Fruit fly (Drosophila melanogaster) whole organism, wandering third instar larva: ENCODE results near the gene CG8326.

Experiments
- Abd-B ChIP-seq: fragments of >200 bp; optimal IDR thresholded peaks from 2 replicates; lab custom pipeline; 2017; ENCODE audit warnings: missing biosample characterization, missing genetic modification characterization
- CG32264 ChIP-seq: fragments of 200-800 bp; sonication (Bioruptor generic); optimal IDR thresholded peaks from 2 replicates; lab custom pipeline; 2016; ENCODE audit warnings: missing biosample characterization, missing genetic modification characterization
- CG9705 ChIP-seq: fragments of 200-800 bp; sonication (Bioruptor generic); optimal IDR thresholded peaks from 2 replicates; lab custom pipeline; 2018; ENCODE audit warnings: missing biosample characterization, mild to moderate bottlenecking, missing genetic modification characterization
- Dfd ChIP-seq: fragments of >200 bp; optimal IDR thresholded peaks from 2 replicates; lab custom pipeline; 2017; ENCODE audit warnings: missing biosample characterization, missing genetic modification characterization
- fru ChIP-seq: fragments of 200-800 bp; sonication (Bioruptor generic); optimal IDR thresholded peaks from 3 replicates; lab custom pipeline; 2016; ENCODE audit warnings: missing biosample characterization, mild to moderate bottlenecking, missing genetic modification characterization
- h ChIP-seq: fragments of 200-800 bp; sonication (Bioruptor generic); optimal IDR thresholded peaks from 3 replicates; lab custom pipeline; 2016; ENCODE audit warnings: missing biosample characterization, mild to moderate bottlenecking, missing genetic modification characterization
- pan ChIP-seq: fragments of >200 bp; optimal IDR thresholded peaks from 2 replicates; lab custom pipeline; 2017
- psq ChIP-seq: fragments of 200-800 bp; sonication (Bioruptor generic); optimal IDR thresholded peaks from 3 replicates; lab custom pipeline; 2017; ENCODE audit warnings: missing biosample characterization, mild to moderate bottlenecking, missing genetic modification characterization, moderate library complexity
- sage ChIP-seq: fragments of 200-800 bp; sonication (Bioruptor generic); optimal IDR thresholded peaks from 2 replicates; lab custom pipeline; 2016; ENCODE audit warnings: missing biosample characterization, mild to moderate bottlenecking, missing genetic modification characterization
- sv ChIP-seq: fragments of 200-800 bp; sonication (Bioruptor generic); optimal IDR thresholded peaks from 3 replicates; lab custom pipeline; 2016; ENCODE audit warnings: missing biosample characterization, missing genetic modification characterization
- usp ChIP-seq: fragments of >200 bp; optimal IDR thresholded peaks from 2 replicates; lab custom pipeline; 2017; ENCODE audit warnings: missing biosample characterization, missing genetic modification characterization

dm6 chrX:17602466-17602865 lies 26.8 kb downstream of the CG8326 start:
- TF ChIP-seq CG9705: no peak
- TF ChIP-seq pan: no peak
- TF ChIP-seq h (GFP tag; lab: Kevin White, UChicago): no peak
- TF ChIP-seq sv (GFP tag; lab: Kevin White, UChicago): no peak
- TF ChIP-seq fru (GFP tag; lab: Kevin White, UChicago): no peak
- no peak for TF ChIP-seq psq (GFP tag; lab: Kevin White, UChicago)
- no peak for TF ChIP-seq Dfd (GFP tag; lab: Kevin White, UChicago)
- TF ChIP-seq usp (GFP tag; lab: Kevin White, UChicago): no peak
- no peak for TF ChIP-seq sage (GFP tag; lab: Kevin White, UChicago)
- no peak for TF ChIP-seq Abd-B (GFP tag; lab: Kevin White, UChicago)
- no peak for TF ChIP-seq CG32264 (GFP tag; lab: Kevin White, UChicago)
